Fruit fly (Drosophila melanogaster) whole organism, prepupa: Measurements from ENCODE around the gene Nfs1.

Experiments
- Blimp-1 ChIP-seq: fragments of 200-800 bp; sonication (Bioruptor generic); optimal IDR thresholded peaks from 3 replicates; lab custom pipeline; 2017; ENCODE audit warnings: missing biosample characterization, missing genetic modification characterization, mild to moderate bottlenecking, moderate library complexity, missing genetic modification reagents
- CG11762 ChIP-seq: fragments of 200-800 bp; sonication (Bioruptor generic); optimal IDR thresholded peaks from 3 replicates; lab custom pipeline; 2016; ENCODE audit warnings: missing biosample characterization, missing genetic modification characterization; ENCODE audit not compliant: insufficient read depth
- CG11902 ChIP-seq: fragments of 200-800 bp; sonication (Bioruptor generic); optimal IDR thresholded peaks from 3 replicates; lab custom pipeline; 2016; ENCODE audit warnings: missing biosample characterization, missing genetic modification characterization
- CG15336 ChIP-seq: fragments of 200-800 bp; sonication (Bioruptor generic); IDR thresholded peaks from 2 replicates; pipeline ENCODE4 v1.3.6; 2022; ENCODE audit warnings: missing biosample characterization, missing genetic modification characterization
- CG1621 ChIP-seq: fragments of 200-800 bp; sonication (Bioruptor generic); optimal IDR thresholded peaks from 3 replicates; lab custom pipeline; 2018; ENCODE audit warnings: missing biosample characterization, mild to moderate bottlenecking, missing genetic modification characterization
- CG31627 ChIP-seq: fragments of 200-800 bp; sonication (Bioruptor generic); optimal IDR thresholded peaks from 3 replicates; lab custom pipeline; 2016; ENCODE audit warnings: missing biosample characterization, missing genetic modification characterization
- CG32006 ChIP-seq: fragments of 200-800 bp; sonication (Bioruptor generic); optimal IDR thresholded peaks from 3 replicates; lab custom pipeline; 2017; ENCODE audit warnings: missing biosample characterization, mild to moderate bottlenecking, missing genetic modification characterization
- CG3919 ChIP-seq: fragments of 200-800 bp; sonication (Bioruptor generic); optimal IDR thresholded peaks from 3 replicates; lab custom pipeline; 2016; ENCODE audit warnings: missing biosample characterization, missing genetic modification characterization
- CG4318 ChIP-seq: fragments of 200-800 bp; sonication (Bioruptor generic); optimal IDR thresholded peaks from 3 replicates; lab custom pipeline; 2017; ENCODE audit warnings: missing biosample characterization, mild to moderate bottlenecking, missing genetic modification characterization
- CG6163 ChIP-seq: fragments of 200-800 bp; sonication (Bioruptor generic); IDR thresholded peaks from 3 replicates; pipeline ENCODE4 v1.3.6; 2022; ENCODE audit warnings: missing biosample characterization, missing genetic modification characterization
- CG6792 ChIP-seq: fragments of 200-800 bp; sonication (Bioruptor generic); optimal IDR thresholded peaks from 3 replicates; lab custom pipeline; 2016; ENCODE audit warnings: missing biosample characterization, missing genetic modification characterization
- CG6854 ChIP-seq: fragments of 200-800 bp; sonication (Bioruptor generic); optimal IDR thresholded peaks from 2 replicates; lab custom pipeline; 2017; ENCODE audit warnings: missing biosample characterization, mild to moderate bottlenecking, missing genetic modification characterization
- CG8119 ChIP-seq: fragments of 200-800 bp; sonication (Bioruptor generic); IDR thresholded peaks from 3 replicates; pipeline ENCODE4 v1.3.6; 2022; ENCODE audit warnings: missing biosample characterization, missing genetic modification characterization
- CG8319 ChIP-seq: fragments of 200-800 bp; sonication (Bioruptor generic); optimal IDR thresholded peaks from 3 replicates; lab custom pipeline; 2016; ENCODE audit warnings: missing biosample characterization, missing genetic modification characterization
- Eip75B ChIP-seq: fragments of 200-800 bp; sonication (Bioruptor generic); optimal IDR thresholded peaks from 3 replicates; lab custom pipeline; 2016; ENCODE audit warnings: missing biosample characterization, missing genetic modification characterization
- Eip78C ChIP-seq: fragments of 200-800 bp; sonication (Bioruptor generic); peaks from one replicate; lab custom pipeline; 2016; ENCODE audit warnings: missing biosample characterization, missing genetic modification characterization
- Eip93F ChIP-seq: fragments of 200-800 bp; sonication (Bioruptor generic); optimal IDR thresholded peaks from 2 replicates; lab custom pipeline; 2016; ENCODE audit warnings: missing biosample characterization, mild to moderate bottlenecking, missing genetic modification characterization
- Ets21C ChIP-seq: fragments of 200-800 bp; sonication (Bioruptor generic); optimal IDR thresholded peaks from 3 replicates; lab custom pipeline; 2016; ENCODE audit warnings: missing biosample characterization, missing genetic modification characterization
- Ets96B ChIP-seq: fragments of 200-800 bp; optimal IDR thresholded peaks from 2 replicates; lab custom pipeline; 2019; ENCODE audit warnings: missing biosample characterization, mild to moderate bottlenecking, missing genetic modification characterization, moderate library complexity
- Gug ChIP-seq: fragments of 200-800 bp; sonication (Bioruptor generic); IDR thresholded peaks from 2 replicates; pipeline ENCODE4 v1.3.6; 2022; ENCODE audit warnings: missing biosample characterization, missing genetic modification characterization
- Hr38 ChIP-seq: sonication (Bioruptor generic); optimal IDR thresholded peaks from 2 replicates; lab custom pipeline; 2016; ENCODE audit warnings: missing biosample characterization, missing genetic modification characterization
- Hr39 ChIP-seq: fragments of 200-800 bp; sonication (Bioruptor generic); optimal IDR thresholded peaks from 2 replicates; lab custom pipeline; 2016; ENCODE audit warnings: missing biosample characterization, missing genetic modification characterization
- Hr4 ChIP-seq: fragments of 200-800 bp; sonication (Bioruptor generic); optimal IDR thresholded peaks from 3 replicates; lab custom pipeline; 2016; ENCODE audit warnings: missing biosample characterization, missing genetic modification characterization
- Lpt ChIP-seq: fragments of 200-800 bp; sonication (Bioruptor generic); optimal IDR thresholded peaks from 3 replicates; lab custom pipeline; 2016; ENCODE audit warnings: missing biosample characterization, missing genetic modification characterization
- Met ChIP-seq: fragments of 200-800 bp; sonication (Bioruptor generic); optimal IDR thresholded peaks from 3 replicates; lab custom pipeline; 2016; ENCODE audit warnings: missing biosample characterization, missing genetic modification characterization
- OdsH ChIP-seq: fragments of 200-800 bp; sonication (Bioruptor generic); optimal IDR thresholded peaks from 3 replicates; lab custom pipeline; 2016; ENCODE audit warnings: missing biosample characterization, missing genetic modification characterization
- Sox102F ChIP-seq: fragments of 200-800 bp; sonication (Bioruptor generic); optimal IDR thresholded peaks from 2 replicates; lab custom pipeline; 2016; ENCODE audit warnings: missing biosample characterization, mild to moderate bottlenecking, missing genetic modification characterization
- Sox14 ChIP-seq: fragments of 200-800 bp; sonication (Bioruptor generic); optimal IDR thresholded peaks from 3 replicates; lab custom pipeline; 2016; ENCODE audit warnings: missing biosample characterization, missing genetic modification characterization
- Sox15 ChIP-seq: fragments of 200-800 bp; sonication (Bioruptor generic); optimal IDR thresholded peaks from 3 replicates; lab custom pipeline; 2016; ENCODE audit warnings: missing biosample characterization, missing genetic modification characterization
- achi ChIP-seq: fragments of 200-800 bp; sonication (Bioruptor generic); optimal IDR thresholded peaks from 3 replicates; lab custom pipeline; 2016; ENCODE audit warnings: missing biosample characterization, missing genetic modification characterization
- acj6 ChIP-seq: fragments of 200-800 bp; sonication (Bioruptor generic); optimal IDR thresholded peaks from 3 replicates; lab custom pipeline; 2016; ENCODE audit warnings: missing biosample characterization, missing genetic modification characterization
- cyc ChIP-seq: fragments of 200-800 bp; sonication (Bioruptor generic); optimal IDR thresholded peaks from 3 replicates; lab custom pipeline; 2016; ENCODE audit warnings: missing biosample characterization, missing genetic modification characterization
- dac ChIP-seq: fragments of 200-800 bp; sonication (Bioruptor generic); optimal IDR thresholded peaks from 2 replicates; lab custom pipeline; 2017; ENCODE audit warnings: missing biosample characterization, mild to moderate bottlenecking, missing genetic modification characterization
- dsx ChIP-seq: fragments of 200-800 bp; optimal IDR thresholded peaks from 3 replicates; lab custom pipeline; 2019; ENCODE audit warnings: missing biosample characterization, mild to moderate bottlenecking, missing genetic modification characterization, moderate library complexity; ENCODE audit not compliant: poor library complexity, severe bottlenecking
- eg ChIP-seq: fragments of 200-800 bp; sonication (Bioruptor generic); IDR thresholded peaks from 3 replicates; pipeline ENCODE4 v1.3.6; 2022; ENCODE audit warnings: missing biosample characterization, missing genetic modification characterization
- esn ChIP-seq: fragments of 200-800 bp; sonication (Bioruptor generic); optimal IDR thresholded peaks from 2 replicates; lab custom pipeline; 2016; ENCODE audit warnings: missing biosample characterization, mild to moderate bottlenecking, missing genetic modification characterization, moderate library complexity
- fd59A ChIP-seq: fragments of 200-800 bp; sonication (Bioruptor generic); optimal IDR thresholded peaks from 2 replicates; lab custom pipeline; 2017; ENCODE audit warnings: missing biosample characterization, mild to moderate bottlenecking, missing genetic modification characterization, missing genetic modification reagents
- fd85E ChIP-seq: fragments of 200-800 bp; sonication (Bioruptor generic); optimal IDR thresholded peaks from 3 replicates; lab custom pipeline; 2016; ENCODE audit warnings: missing biosample characterization, missing genetic modification characterization
- fkh ChIP-seq: fragments of 200-800 bp; sonication (Bioruptor generic); optimal IDR thresholded peaks from 3 replicates; lab custom pipeline; 2017; ENCODE audit warnings: missing biosample characterization, mild to moderate bottlenecking, missing genetic modification characterization, moderate library complexity
- net ChIP-seq: fragments of 200-800 bp; sonication (Bioruptor generic); optimal IDR thresholded peaks from 3 replicates; lab custom pipeline; 2016; ENCODE audit warnings: missing biosample characterization, missing genetic modification characterization
- pdm3 ChIP-seq: fragments of 200-800 bp; sonication (Bioruptor generic); optimal IDR thresholded peaks from 3 replicates; lab custom pipeline; 2016; ENCODE audit warnings: missing biosample characterization, missing genetic modification characterization
- spab ChIP-seq: fragments of 200-800 bp; sonication (Bioruptor generic); optimal IDR thresholded peaks from 2 replicates; lab custom pipeline; 2017; ENCODE audit warnings: missing biosample characterization, mild to moderate bottlenecking, missing genetic modification characterization, missing genetic modification reagents
- svp ChIP-seq: fragments of 200-800 bp; sonication (Bioruptor generic); peaks from one replicate; lab custom pipeline; 2016; ENCODE audit warnings: missing biosample characterization, missing genetic modification characterization
- topi ChIP-seq: fragments of 200-800 bp; sonication (Bioruptor generic); optimal IDR thresholded peaks from 3 replicates; lab custom pipeline; 2016; ENCODE audit warnings: missing biosample characterization, missing genetic modification characterization

Gene Nfs1

dm6 chr2L:12026458-12027431 lies 27.3 kb downstream of the Nfs1 start (continued):
- peak; percentile 64 for TF ChIP-seq Met (GFP tag; lab: Kevin White, UChicago)
- peak; percentile 62 for TF ChIP-seq Ets21C (GFP tag; lab: Kevin White, UChicago)
- TF ChIP-seq OdsH (GFP tag; lab: Kevin White, UChicago) = peak; percentile 72
- TF ChIP-seq fd59A (GFP tag; lab: Kevin White, UChicago) = peak; percentile 71
- no peak for TF ChIP-seq Lpt (GFP tag; lab: Kevin White, UChicago)
- TF ChIP-seq CG31627 = peak; percentile 74
- TF ChIP-seq fd85E = no peak
- TF ChIP-seq acj6 (GFP tag; lab: Kevin White, UChicago) = peak; percentile 79
- peak; percentile 73 for TF ChIP-seq Sox15
- no peak for TF ChIP-seq dac
- peak; percentile 67 for TF ChIP-seq CG15336 (GFP tag; lab: Robert Waterston, UW)
- peak; percentile 81 for TF ChIP-seq Hr39
- peak; percentile 77 for TF ChIP-seq Ets96B (tag; lab: Kevin White, UChicago)
- TF ChIP-seq CG8319 (GFP tag; lab: Kevin White, UChicago) = peak; percentile 50
- TF ChIP-seq pdm3 (GFP tag; lab: Kevin White, UChicago) = peak; percentile 71
- peak; percentile 65 for TF ChIP-seq CG6854 (GFP tag; lab: Kevin White, UChicago)
- TF ChIP-seq CG6792 = peak; percentile 68
- no peak for TF ChIP-seq Hr38 (GFP tag; lab: Kevin White, UChicago)
- TF ChIP-seq achi (GFP tag; lab: Kevin White, UChicago) = peak; percentile 75
- TF ChIP-seq Gug (GFP tag; lab: Robert Waterston, UW) = peak; percentile 56

dm6 chr2L:12027435-12027834 lies 28.0 kb downstream of the Nfs1 start, which contains the start of gene dmGlut:
Gene dmGlut (plus strand): TSS chr2L:12027438.
- TF ChIP-seq Sox15 (no peak), CG11762 (GFP tag; lab: Kevin White, UChicago) (no peak), Sox102F (GFP tag; lab: Kevin White, UChicago) (no peak), achi (GFP tag; lab: Kevin White, UChicago) (no peak), CG3919 (GFP tag; lab: Kevin White, UChicago) (no peak), Ets21C (GFP tag; lab: Kevin White, UChicago) (no peak), Blimp-1 (GFP tag; lab: Kevin White, UChicago) (no peak), CG8119 (GFP tag; lab: Robert Waterston, UW) (no peak), net (GFP tag; lab: Kevin White, UChicago) (no peak), eg (no peak), CG11902 (GFP tag; lab: Kevin White, UChicago) (no peak), Sox14 (GFP tag; lab: Kevin White, UChicago) (no peak), Hr4 (GFP tag; lab: Kevin White, UChicago) (no peak), Ets96B (tag; lab: Kevin White, UChicago) (no peak)

- TF ChIP-seq esn (no peak), CG31627 (no peak), CG6163 (GFP tag; lab: Robert Waterston, UW) (no peak), Eip75B (no peak), dsx (GFP tag; lab: Kevin White, UChicago) (no peak), cyc (no peak), eg (no peak), svp (GFP tag; lab: Kevin White, UChicago) (peak; percentile 67), CG6854 (GFP tag; lab: Kevin White, UChicago) (no peak), Lpt (GFP tag; lab: Kevin White, UChicago) (no peak), Eip93F (GFP tag; lab: Kevin White, UChicago) (no peak), CG4318 (GFP tag; lab: Kevin White, UChicago) (no peak), Met (GFP tag; lab: Kevin White, UChicago) (peak; percentile 22), spab (GFP tag; lab: Kevin White, UChicago) (no peak), CG6792 (no peak), Eip78C (GFP tag; lab: Kevin White, UChicago) (no peak), topi (peak; percentile 2), CG1621 (no peak), CG11762 (GFP tag; lab: Kevin White, UChicago) (no peak), CG32006 (GFP tag; lab: Kevin White, UChicago) (no peak), Blimp-1 (GFP tag; lab: Kevin White, UChicago) (no peak), fkh (GFP tag; lab: Kevin White, UChicago) (no peak), OdsH (GFP tag; lab: Kevin White, UChicago) (no peak), Sox14 (GFP tag; lab: Kevin White, UChicago) (no peak), CG15336 (GFP tag; lab: Robert Waterston, UW) (no peak), net (GFP tag; lab: Kevin White, UChicago) (no peak)
These were observed 28.6 kb downstream of the Nfs1 start for dm6 chr2L:12028102-12028501.
